Fruit fly (Drosophila melanogaster): ENCODE results near the gene CG34166.

Gene CG34166

dm6 chr2L:14712245-14712644 is 30.7 kb upstream of the CG34166 start, which contains the start of gene CG15282 (continued):
- TF ChIP-seq CG8388 (GFP tag; optimal IDR thresholded peaks at IDR 0.05) (no peak), CG7745 (tag; optimal IDR thresholded peaks at IDR 0.05) (no peak)

- TF ChIP-seq eve (GFP tag; optimal IDR thresholded peaks at IDR 0.05) = peak in 1 of 2 experiments; percentile 17
- 0 out of 4 replicates have a peak, but pooled peaks have one; percentile 54 for TF ChIP-seq chinmo (GFP tag; IDR thresholded peaks at IDR 0.05; ENCODE audit: partially characterized antibody)
- TF ChIP-seq Awh (GFP tag; IDR thresholded peaks at IDR 0.05) = peak; percentile 64; the same call in 1 of the 2 replicates
- TF ChIP-seq stwl (tag; optimal IDR thresholded peaks at IDR 0.05) = no peak
- no peak for TF ChIP-seq CG8281 (tag; optimal IDR thresholded peaks at IDR 0.05)
- no peak for TF ChIP-seq toy (GFP tag; IDR thresholded peaks at IDR 0.05)
- no peak for TF ChIP-seq CG4707 (GFP tag; optimal IDR thresholded peaks at IDR 0.05)
- no peak for TF ChIP-seq CG10462 (GFP tag; optimal IDR thresholded peaks at IDR 0.05)
- peak; percentile 35 for TF ChIP-seq CG13894 (tag; optimal IDR thresholded peaks at IDR 0.05)
- peak; percentile 46 for TF ChIP-seq abd-A (tag; optimal IDR thresholded peaks at IDR 0.05)
- TF ChIP-seq CG4282 (GFP tag; optimal IDR thresholded peaks at IDR 0.05) = no peak
- no peak for TF ChIP-seq Ets97D (GFP tag; optimal IDR thresholded peaks at IDR 0.05)
- TF ChIP-seq her (GFP tag; optimal IDR thresholded peaks at IDR 0.05) = no peak
- TF ChIP-seq Med (GFP tag) = peak; percentile 34
- no peak for TF ChIP-seq CG17612 (GFP tag; IDR thresholded peaks at IDR 0.05)
- TF ChIP-seq CG12769 (tag; optimal IDR thresholded peaks at IDR 0.05) = peak; percentile 32
- no peak for TF ChIP-seq gcm2 (GFP tag; optimal IDR thresholded peaks at IDR 0.05)
- TF ChIP-seq salm (tag; optimal IDR thresholded peaks at IDR 0.05) = no peak
Measured at dm6 chr2L:14713467-14713866, 29.5 kb upstream of the CG34166 start, which contains the start of gene CG34165. CG34165 (plus strand) TSS chr2L:14713750.

- TF ChIP-seq Ptx1 (GFP tag; IDR thresholded peaks at IDR 0.05) (no peak), CG9876 (GFP tag; optimal IDR thresholded peaks at IDR 0.05) (no peak), CG15269 (tag; optimal IDR thresholded peaks at IDR 0.05) (no peak), vnd (GFP tag; IDR thresholded peaks at IDR 0.05; ENCODE audit: partially characterized antibody) (no peak), CG3065 (GFP tag; optimal IDR thresholded peaks at IDR 0.05) (no peak), CG6791 (GFP tag; IDR thresholded peaks at IDR 0.05; ENCODE audit: partially characterized antibody) (no peak), gcm (GFP tag; optimal IDR thresholded peaks at IDR 0.05) (no peak), CG18262 (tag; optimal IDR thresholded peaks at IDR 0.05) (no peak), CG8924 (tag; optimal IDR thresholded peaks at IDR 0.05) (no peak), crc (GFP tag; optimal IDR thresholded peaks at IDR 0.05) (no peak), CG10321 (GFP tag; IDR thresholded peaks at IDR 0.05) (no peak), inv (GFP tag; IDR thresholded peaks at IDR 0.05; ENCODE audit: partially characterized antibody) (no peak), CG14014 (GFP tag; IDR thresholded peaks at IDR 0.05) (no peak), CG31224 (GFP tag; IDR thresholded peaks at IDR 0.05) (no peak), pita (GFP tag; optimal IDR thresholded peaks at IDR 0.05) (no peak), croc (GFP tag; conservative IDR thresholded peaks at IDR 0.05) (no peak), Sox102F (GFP tag; optimal IDR thresholded peaks at IDR 0.05) (no peak), fd64A (GFP tag; optimal IDR thresholded peaks at IDR 0.05) (no peak), dysf (GFP tag; IDR thresholded peaks at IDR 0.05) (no peak), CG3407 (GFP tag; optimal IDR thresholded peaks at IDR 0.05) (no peak)
Measured at dm6 chr2L:14730077-14730476, 12.9 kb upstream of the CG34166 start, which contains the start of gene CG42685. CG42685 (minus strand) TSS chr2L:14730177.

Measured in whole organism, embryonic.